Worm (Caenorhabditis elegans) whole organism, dauer: ENCODE measurements around the gene R07E4.3.

ENCODE experiments used
- unc-62 ChIP-seq: sonication (generic microtip); optimal IDR thresholded peaks from 2 replicates; lab custom pipeline; 2017; ENCODE audit warnings: missing biosample characterization, missing genetic modification reagents, missing genetic modification characterization

The R07E4.3 gene

ce11 chrX:5999103-5999554, 45.9 kb downstream of the R07E4.3 start, which contains the start of gene F22F4.9:
F22F4.9 (minus strand) TSS chrX:5999504.
- TF ChIP-seq unc-62 (GFP tag; lab: Kevin White, UChicago) = no peak

ce11 chrX:6001432-6001831, 48.2 kb downstream of the R07E4.3 start, which contains the start of gene F22F4.4:
F22F4.4 (minus strand) TSS chrX:6001532.
- no peak for TF ChIP-seq unc-62 (GFP tag; lab: Kevin White, UChicago)

- TF ChIP-seq unc-62 (GFP tag; lab: Kevin White, UChicago) = no peak
Measured at ce11 chrX:6002479-6002878, 49.2 kb downstream of the R07E4.3 start.
